Fruit fly (Drosophila melanogaster) ovary, adult (tissue): Measurements from ENCODE around the gene CheA29a.

ENCODE experiments used
- CG17801 ChIP-seq: fragments of 200-800 bp; optimal IDR thresholded peaks from 2 replicates; lab custom pipeline; 2019; ENCODE audit warnings: missing biosample characterization, mild to moderate bottlenecking, missing genetic modification characterization, moderate library complexity; ENCODE audit not compliant: partially characterized antibody

CheA29a gene

dm6 chr2L:8477049-8477448 lies at the start of gene CheA29a:
Gene CheA29a, plus strand, starts transcription at chr2L:8477349.
- TF ChIP-seq CG17801 (GFP tag; lab: Kevin White, UChicago): no peak

dm6 chr2L:8432130-8432529 lies 45.0 kb upstream of the CheA29a start:
- no peak for TF ChIP-seq CG17801 (GFP tag; lab: Kevin White, UChicago)

DNA sequence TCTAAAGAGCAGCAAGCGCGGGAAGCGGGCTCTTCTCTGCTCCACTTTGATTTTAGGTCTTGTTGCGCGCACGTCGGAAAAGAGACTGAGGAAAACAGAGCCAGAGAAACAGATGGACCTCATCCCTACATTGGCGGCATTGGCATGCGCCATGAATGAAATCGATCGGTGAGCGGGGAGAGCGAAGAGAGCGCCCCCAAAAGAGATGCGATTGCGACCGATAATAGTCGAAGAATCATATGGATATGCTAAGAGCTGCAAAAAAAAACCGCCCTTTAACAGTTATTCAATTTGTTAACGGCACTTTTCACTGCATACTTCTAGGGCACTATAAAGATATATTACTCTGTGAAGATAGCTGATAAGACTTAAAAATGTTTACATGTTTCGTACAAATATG lies 43.6 kb upstream of the CheA29a start, which contains the start of gene grk:
Gene grk, minus strand, starts transcription at position 87 of the 400 bp plus-strand sequence.
- TF ChIP-seq CG17801 (GFP tag; lab: Kevin White, UChicago): no peak

- TF ChIP-seq CG17801 (GFP tag; lab: Kevin White, UChicago): no peak
Measured at dm6 chr2L:8437176-8437575, 40.0 kb upstream of the CheA29a start, which contains the start of the genes D12 and Chrac-14. Gene D12, minus strand, starts transcription at chr2L:8437365. Gene Chrac-14, plus strand, starts transcription at chr2L:8437405.

dm6 chr2L:8438052-8438451 lies 39.1 kb upstream of the CheA29a start, which contains the start of gene mus201:
Gene mus201, plus strand, starts transcription at chr2L:8438169.
- no peak for TF ChIP-seq CG17801 (GFP tag; lab: Kevin White, UChicago)

DNA sequence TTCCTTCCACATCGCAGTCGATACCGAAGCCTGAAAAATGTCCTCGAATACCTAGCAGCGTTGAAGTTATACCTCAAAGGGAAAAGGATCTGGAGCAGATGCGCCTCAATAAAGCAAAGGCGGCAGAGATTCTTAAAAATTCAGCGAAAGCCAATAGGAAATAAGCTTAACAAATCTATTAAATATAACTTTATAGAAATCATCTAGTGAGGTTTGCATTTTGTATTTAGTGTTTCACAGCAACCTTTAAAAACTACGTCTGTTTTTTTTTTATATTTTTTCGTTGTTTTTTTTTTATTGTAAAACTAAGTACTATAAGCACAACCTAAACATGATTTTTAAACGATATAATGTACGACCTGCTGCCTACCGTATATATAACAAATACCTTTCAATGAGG lies 35.0 kb upstream of the CheA29a start, which contains the start of gene CG31897:
Gene CG31897, plus strand, starts transcription at position 301 of the 400 bp plus-strand sequence.
- no peak for TF ChIP-seq CG17801 (GFP tag; lab: Kevin White, UChicago)

- no peak for TF ChIP-seq CG17801 (GFP tag; lab: Kevin White, UChicago)
Measured at dm6 chr2L:8449358-8449757, 27.8 kb upstream of the CheA29a start, which contains the start of gene Aasdh. Gene Aasdh, minus strand, starts transcription at chr2L:8449576.

DNA sequence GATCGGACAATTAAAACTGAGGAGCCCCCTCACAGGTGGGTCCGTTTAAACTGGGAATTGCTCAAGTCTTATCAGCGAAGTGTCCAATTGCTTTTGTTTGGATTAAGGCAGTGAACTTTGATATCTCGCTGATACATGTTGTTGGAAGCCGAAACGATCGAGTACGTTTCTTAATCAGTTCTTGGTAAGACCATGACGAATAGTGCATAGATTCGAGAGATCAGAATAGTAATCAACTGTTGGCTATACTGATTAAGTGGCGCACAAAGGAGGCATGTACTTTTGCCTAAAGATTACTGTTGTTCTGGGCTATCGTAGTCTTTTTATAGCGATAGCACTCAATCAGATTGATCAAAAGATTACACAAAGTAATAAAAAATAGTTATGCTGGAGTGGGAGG lies 25.7 kb upstream of the CheA29a start:
- no peak for TF ChIP-seq CG17801 (GFP tag; lab: Kevin White, UChicago)

DNA sequence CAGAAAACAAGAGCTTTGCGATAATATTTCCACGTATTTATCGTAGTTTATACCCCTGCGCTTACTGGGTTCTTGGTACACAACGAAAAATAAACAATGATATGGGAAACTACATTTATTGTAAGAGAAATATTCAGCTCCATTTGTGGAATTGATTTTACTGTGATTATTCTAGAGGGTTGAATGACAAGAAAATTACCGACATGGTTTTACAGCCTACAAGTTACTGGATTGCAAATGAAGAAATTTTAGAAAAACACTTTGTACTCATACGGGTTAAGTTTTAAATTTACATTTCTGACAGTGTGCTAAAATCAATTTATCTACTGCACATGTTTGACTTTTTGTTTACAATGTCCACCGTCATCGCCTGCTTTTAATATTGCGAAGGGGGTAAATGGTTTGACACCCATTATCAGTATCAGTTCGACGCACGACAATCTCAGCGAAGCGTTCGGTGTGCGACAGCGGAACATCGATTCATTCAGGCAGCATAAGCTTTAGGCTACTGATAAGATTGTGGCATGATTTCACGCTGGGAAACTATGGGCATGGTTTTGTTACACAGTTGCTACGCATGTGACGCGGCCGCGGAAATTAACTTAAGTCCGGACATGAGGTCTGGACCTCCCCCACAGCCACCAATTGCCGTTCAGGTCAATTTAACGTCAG lies 15.2 kb upstream of the CheA29a start:
- no peak for TF ChIP-seq CG17801 (GFP tag; lab: Kevin White, UChicago)

dm6 chr2L:8463144-8464106 lies 13.7 kb upstream of the CheA29a start, which contains the start of gene Agpat2:
Gene Agpat2, minus strand, starts transcription at chr2L:8463994.
- no peak for TF ChIP-seq CG17801 (GFP tag; lab: Kevin White, UChicago)

DNA sequence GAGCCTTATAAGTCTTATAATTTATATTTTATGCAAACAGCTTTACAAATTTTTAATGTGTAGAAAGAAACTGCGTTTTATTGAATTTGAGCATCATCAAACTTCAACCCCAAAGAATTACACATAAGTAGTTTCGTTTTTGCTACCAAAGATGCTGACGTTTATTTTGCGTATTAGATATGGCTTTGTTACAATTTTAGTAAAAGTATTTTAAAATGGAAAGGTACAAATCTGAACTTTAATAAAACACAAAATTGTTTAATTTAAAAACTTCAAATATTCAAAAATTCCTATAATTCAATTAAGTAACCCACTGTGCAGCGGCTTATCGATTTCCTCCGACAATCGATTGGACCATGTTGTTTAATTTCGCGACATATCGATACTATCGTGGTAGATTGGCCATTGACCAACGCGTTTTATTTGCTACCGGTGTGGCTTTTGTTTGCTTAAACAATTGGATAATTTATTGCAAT lies 13.0 kb upstream of the CheA29a start, which contains the start of gene prg:
Gene prg, plus strand, starts transcription at position 382 of the 476 bp plus-strand sequence.
- TF ChIP-seq CG17801 (GFP tag; lab: Kevin White, UChicago): peak; percentile 78

DNA sequence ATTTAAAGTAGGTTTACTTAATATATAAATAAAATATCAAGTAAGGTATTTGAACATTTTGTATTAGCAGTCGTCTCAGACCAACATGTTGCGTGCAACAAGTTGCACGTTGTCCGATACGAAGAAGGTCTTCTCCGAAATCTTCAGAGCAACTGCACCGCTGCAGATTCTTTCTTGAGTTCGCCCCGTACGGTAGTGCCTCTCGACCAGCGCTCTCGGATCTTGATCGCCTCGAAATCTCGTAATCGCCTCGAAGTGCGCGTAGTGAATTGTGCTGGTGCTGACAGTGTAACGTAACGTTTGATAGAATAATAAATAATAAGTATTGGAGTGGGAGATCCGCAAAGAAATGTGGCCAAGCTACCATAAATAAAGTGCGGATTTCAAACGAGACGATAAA lies 10.5 kb upstream of the CheA29a start, which contains the start of gene dachs:
Gene dachs, plus strand, starts transcription at position 175 of the 400 bp plus-strand sequence.
- TF ChIP-seq CG17801 (GFP tag; lab: Kevin White, UChicago): no peak

DNA sequence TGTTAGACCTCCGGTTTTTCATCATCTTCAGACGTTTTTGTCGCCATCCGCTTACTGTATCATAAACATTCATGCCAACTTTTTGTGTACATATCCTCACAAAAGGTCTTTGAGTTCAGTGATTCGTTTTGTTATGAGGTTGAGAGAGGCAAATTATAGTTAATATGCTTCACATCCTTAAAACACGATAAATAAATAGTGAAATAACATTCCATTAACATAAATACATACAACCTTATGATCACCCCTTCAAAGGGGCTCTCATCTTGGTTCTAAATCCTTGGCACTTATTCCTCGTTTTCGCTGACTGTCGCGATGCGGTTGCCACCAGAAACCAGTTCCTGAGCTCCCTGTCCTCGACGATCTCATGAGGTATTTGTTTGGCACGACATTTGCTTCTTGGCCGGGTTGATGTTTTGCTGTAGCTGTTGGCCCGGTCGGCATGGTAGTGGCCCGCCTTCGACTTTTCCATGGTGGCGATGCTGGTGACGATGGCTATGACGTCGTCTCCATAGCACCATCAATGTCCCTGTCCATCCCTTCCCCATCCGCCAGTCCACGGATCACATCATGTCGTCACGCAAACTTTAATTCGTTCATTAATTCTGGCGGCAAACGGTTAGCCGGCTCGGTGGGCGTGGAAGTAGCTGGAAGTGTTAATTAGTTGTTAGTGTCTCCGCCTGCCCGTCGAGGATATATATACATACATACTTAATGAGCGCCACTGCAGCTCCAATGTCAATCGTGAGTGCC lies 8.0 kb upstream of the CheA29a start:
- TF ChIP-seq CG17801 (GFP tag; lab: Kevin White, UChicago): no peak

dm6 chr2L:8471667-8472066 lies 5.5 kb upstream of the CheA29a start:
- TF ChIP-seq CG17801 (GFP tag; lab: Kevin White, UChicago): no peak
